Worm (Caenorhabditis elegans) whole organism, L1 larva: ENCODE results near the gene F41E6.7.

ENCODE experiments used
- F16B12.6 ChIP-seq: fragments of 150-350 bp; optimal IDR thresholded peaks from 2 replicates; lab custom pipeline; 2014; ENCODE audit warnings: missing biosample characterization, missing genetic modification characterization
- Y116A8C.19 ChIP-seq: sonication (generic microtip); optimal IDR thresholded peaks from 2 replicates; lab custom pipeline; 2016; ENCODE audit warnings: missing compliant biosample characterization, missing genetic modification characterization, borderline replicate concordance
- ama-1 ChIP-seq: fragments of 150-350 bp; optimal IDR thresholded peaks from 2 replicates; lab custom pipeline; 2014
- blmp-1 ChIP-seq: fragments of 150-350 bp; optimal IDR thresholded peaks from 2 replicates; lab custom pipeline; 2014; ENCODE audit warnings: missing biosample characterization, missing genetic modification characterization
- ceh-82 ChIP-seq, 3 experiments: fragments of 150-350 bp in 1 of 3; sonication (generic microtip) in 2 of 3; optimal IDR thresholded peaks; 2 replicates each; lab custom pipeline; 2014 to 2017; ENCODE audit warnings: missing biosample characterization in 3 of 3, missing genetic modification characterization in 3 of 3
- ces-1 ChIP-seq: fragments of 150-350 bp; optimal IDR thresholded peaks from 2 replicates; lab custom pipeline; 2014; ENCODE audit warnings: missing biosample characterization, missing genetic modification reagents, missing genetic modification characterization
- dsc-1 ChIP-seq: sonication (generic microtip); optimal IDR thresholded peaks from 2 replicates; lab custom pipeline; 2016; ENCODE audit warnings: mild to moderate bottlenecking, missing genetic modification characterization, missing compliant biosample characterization
- efl-1 ChIP-seq, 4 experiments: fragments of 150-350 bp; optimal IDR thresholded peaks in 3 of 4; peaks in 1 of 4; 1 replicate in 1 of 4; 2 replicates in 3 of 4; lab custom pipeline; 2014; ENCODE audit warnings: missing biosample characterization in 2 of 4, missing genetic modification characterization in 2 of 4, missing genetic modification reagents in 2 of 4
- efl-3 ChIP-seq: fragments of 200-800 bp; sonication (Bioruptor generic); optimal IDR thresholded peaks from 2 replicates; lab custom pipeline; 2018; ENCODE audit warnings: mild to moderate bottlenecking, missing genetic modification characterization, missing compliant biosample characterization
- egl-27 ChIP-seq, 2 experiments: fragments of 150-350 bp in 1 of 2; sonication (generic microtip); optimal IDR thresholded peaks; 3 replicates each; lab custom pipeline; 2017 to 2018; ENCODE audit warnings: missing biosample characterization in 2 of 2, missing genetic modification characterization in 2 of 2, missing genetic modification reagents in 2 of 2
- elt-2 ChIP-seq: sonication (generic microtip); optimal IDR thresholded peaks from 2 replicates; lab custom pipeline; 2016; ENCODE audit warnings: missing genetic modification characterization, mild to moderate bottlenecking, inconsistent platforms, missing compliant biosample characterization, missing genetic modification reagents
- fkh-10 ChIP-seq: sonication (generic microtip); optimal IDR thresholded peaks from 2 replicates; lab custom pipeline; 2017; ENCODE audit warnings: missing biosample characterization, missing genetic modification reagents, missing genetic modification characterization
- fkh-8 ChIP-seq: sonication (generic microtip); optimal IDR thresholded peaks from 2 replicates; lab custom pipeline; 2016; ENCODE audit warnings: mild to moderate bottlenecking, missing genetic modification characterization, missing compliant biosample characterization
- hlh-17 ChIP-seq: fragments of 200-800 bp; sonication (Bioruptor generic); optimal IDR thresholded peaks from 2 replicates; lab custom pipeline; 2018; ENCODE audit warnings: missing genetic modification characterization, mild to moderate bottlenecking, missing compliant biosample characterization, moderate library complexity, borderline replicate concordance
- hlh-4 ChIP-seq: sonication (generic microtip); optimal IDR thresholded peaks from 2 replicates; lab custom pipeline; 2016; ENCODE audit warnings: mild to moderate bottlenecking, missing genetic modification characterization, missing compliant biosample characterization
- hpl-2 ChIP-seq: fragments of 150-350 bp; optimal IDR thresholded peaks from 2 replicates; lab custom pipeline; 2014; ENCODE audit warnings: missing biosample characterization, missing genetic modification reagents, missing genetic modification characterization
- irx-1 ChIP-seq: sonication (generic microtip); optimal IDR thresholded peaks from 2 replicates; lab custom pipeline; 2016; ENCODE audit warnings: missing genetic modification characterization, missing compliant biosample characterization
- isw-1 ChIP-seq: fragments of 200-800 bp; sonication (Bioruptor generic); IDR thresholded peaks from 2 replicates; pipeline ENCODE4 v1.3.6; 2022; ENCODE audit warnings: missing genetic modification characterization, missing compliant biosample characterization
- lin-14 ChIP-seq: fragments of 200-800 bp; sonication (Bioruptor generic); optimal IDR thresholded peaks from 2 replicates; lab custom pipeline; 2018; ENCODE audit warnings: mild to moderate bottlenecking, missing genetic modification characterization, moderate library complexity, missing compliant biosample characterization
- lin-39 ChIP-seq: fragments of 150-350 bp; optimal IDR thresholded peaks from 2 replicates; lab custom pipeline; 2014; ENCODE audit warnings: missing biosample characterization, missing genetic modification reagents, missing genetic modification characterization
- lir-3 ChIP-seq: sonication (generic microtip); optimal IDR thresholded peaks from 2 replicates; lab custom pipeline; 2016; ENCODE audit warnings: mild to moderate bottlenecking, missing genetic modification characterization, moderate library complexity, missing compliant biosample characterization; ENCODE audit not compliant: poor library complexity
- lsy-2 ChIP-seq, 2 experiments: fragments of 150-350 bp; optimal IDR thresholded peaks; 2 replicates each; lab custom pipeline; 2014; ENCODE audit warnings: missing biosample characterization in 2 of 2, missing genetic modification characterization in 2 of 2
- mab-9 ChIP-seq: fragments of 200-800 bp; sonication (Bioruptor generic); IDR thresholded peaks from 2 replicates; pipeline ENCODE4 v1.3.6; 2022; ENCODE audit warnings: missing genetic modification reagents, missing genetic modification characterization, missing compliant biosample characterization
- mdl-1 ChIP-seq, 2 experiments: fragments of 150-350 bp; optimal IDR thresholded peaks; 2 replicates each; lab custom pipeline; 2014 to 2017; ENCODE audit warnings: missing biosample characterization in 2 of 2, missing genetic modification characterization in 2 of 2, inconsistent platforms in 1 of 2
- mef-2 ChIP-seq: fragments of 150-350 bp; optimal IDR thresholded peaks from 2 replicates; lab custom pipeline; 2014; ENCODE audit warnings: missing biosample characterization, missing genetic modification characterization
- nhr-11 ChIP-seq: fragments of 150-350 bp; optimal IDR thresholded peaks from 2 replicates; lab custom pipeline; 2014; ENCODE audit warnings: missing biosample characterization, missing genetic modification characterization
- nhr-19 ChIP-seq: fragments of 200-800 bp; sonication (Bioruptor generic); conservative IDR thresholded peaks from 2 replicates; pipeline ENCODE4 v1.3.6; 2022; ENCODE audit warnings: missing genetic modification characterization, missing compliant biosample characterization
- nhr-20 ChIP-seq: sonication (generic microtip); optimal IDR thresholded peaks from 2 replicates; lab custom pipeline; 2016; ENCODE audit warnings: mild to moderate bottlenecking, missing genetic modification characterization, missing compliant biosample characterization
- nhr-47 ChIP-seq: sonication (generic microtip); optimal IDR thresholded peaks from 2 replicates; lab custom pipeline; 2016; ENCODE audit warnings: mild to moderate bottlenecking, missing genetic modification characterization, moderate library complexity, missing compliant biosample characterization
- nhr-71 ChIP-seq: sonication (generic microtip); optimal IDR thresholded peaks from 2 replicates; lab custom pipeline; 2016; ENCODE audit warnings: mild to moderate bottlenecking, missing genetic modification characterization, moderate library complexity, missing compliant biosample characterization
- nhr-84 ChIP-seq: sonication (generic microtip); optimal IDR thresholded peaks from 2 replicates; lab custom pipeline; 2017; ENCODE audit warnings: missing biosample characterization, missing genetic modification characterization
- nhr-90 ChIP-seq: sonication (generic microtip); optimal IDR thresholded peaks from 2 replicates; lab custom pipeline; 2016; ENCODE audit warnings: mild to moderate bottlenecking, missing genetic modification characterization, missing compliant biosample characterization; ENCODE audit not compliant: poor library complexity
- pqm-1 ChIP-seq: sonication (generic microtip); optimal IDR thresholded peaks from 3 replicates; lab custom pipeline; 2017; ENCODE audit warnings: missing biosample characterization, missing genetic modification characterization
- snpc-4 ChIP-seq: fragments of 150-350 bp; optimal IDR thresholded peaks from 2 replicates; lab custom pipeline; 2014; ENCODE audit warnings: missing biosample characterization, missing genetic modification characterization
- snu-23 ChIP-seq: sonication (generic microtip); optimal IDR thresholded peaks from 2 replicates; lab custom pipeline; 2016; ENCODE audit warnings: missing genetic modification characterization, missing compliant biosample characterization
- sup-37 ChIP-seq: fragments of 200-800 bp; sonication (Bioruptor generic); optimal IDR thresholded peaks from 2 replicates; lab custom pipeline; 2018; ENCODE audit warnings: mild to moderate bottlenecking, missing genetic modification characterization, missing compliant biosample characterization
- tbx-2 ChIP-seq: sonication (generic microtip); optimal IDR thresholded peaks from 2 replicates; lab custom pipeline; 2016; ENCODE audit warnings: missing genetic modification characterization, missing compliant biosample characterization
- tlp-1 ChIP-seq: fragments of 150-350 bp; optimal IDR thresholded peaks from 2 replicates; lab custom pipeline; 2014; ENCODE audit warnings: missing biosample characterization, missing genetic modification characterization
- unc-98 ChIP-seq: fragments of 200-800 bp; sonication (Bioruptor generic); IDR thresholded peaks from 2 replicates; pipeline ENCODE4 v1.3.6; 2022; ENCODE audit warnings: missing genetic modification characterization, missing compliant biosample characterization
- vab-15 ChIP-seq: sonication (generic microtip); optimal IDR thresholded peaks from 2 replicates; lab custom pipeline; 2017; ENCODE audit warnings: missing genotype, mild to moderate bottlenecking, missing genetic modification characterization, missing compliant biosample characterization
- xbp-1 ChIP-seq: sonication (generic microtip); optimal IDR thresholded peaks from 2 replicates; lab custom pipeline; 2016; ENCODE audit warnings: missing genetic modification characterization, missing compliant biosample characterization
- ztf-11 ChIP-seq, 2 experiments: sonication (generic microtip); optimal IDR thresholded peaks; 2 replicates each; lab custom pipeline; 2016 to 2017; ENCODE audit warnings: missing genetic modification characterization in 2 of 2, missing biosample characterization in 1 of 2, missing compliant biosample characterization in 1 of 2
- ztf-4 ChIP-seq: fragments of 150-350 bp; optimal IDR thresholded peaks from 2 replicates; lab custom pipeline; 2014; ENCODE audit warnings: missing biosample characterization, missing genetic modification characterization

F41E6.7 gene

DNA sequence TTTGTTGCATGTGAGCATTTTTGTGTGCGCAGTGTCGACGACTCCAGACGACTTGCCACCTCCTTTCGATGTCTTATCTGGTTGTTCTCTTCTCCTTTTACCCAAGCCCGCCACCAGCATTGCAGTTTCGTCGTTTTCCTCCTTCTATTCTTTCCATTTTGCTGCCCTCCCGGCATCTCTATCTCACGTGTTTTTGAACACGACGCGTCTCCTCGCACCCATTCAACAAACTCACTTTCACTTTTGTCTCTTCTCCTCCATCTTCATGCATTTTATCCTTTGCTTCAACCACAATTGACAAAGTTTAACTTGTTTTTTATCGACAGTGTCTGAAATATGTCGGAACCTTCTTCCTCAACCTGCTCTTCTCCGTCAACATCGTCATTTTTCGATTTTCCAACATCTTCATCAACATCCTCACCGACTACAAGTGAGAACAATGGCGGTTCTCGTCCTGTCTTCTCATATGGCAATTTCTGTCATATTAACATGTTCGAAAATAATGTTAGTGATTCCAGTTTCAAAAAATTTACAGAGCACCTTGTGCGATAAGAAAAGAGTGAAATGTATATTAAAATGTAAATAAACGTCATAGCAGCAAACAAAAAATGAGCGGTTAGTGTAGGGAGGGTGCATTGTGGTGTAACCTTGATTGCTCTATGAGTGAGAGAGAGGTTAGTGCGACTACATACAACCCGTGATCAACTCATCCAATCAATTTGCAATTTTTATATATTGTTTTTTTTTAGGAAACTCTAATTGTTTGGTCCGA, 11.7 kb upstream of the F41E6.7 start, which contains the start of gene fip-4 (continued):
- TF ChIP-seq tbx-2 (tag; lab: Kevin White, UChicago) (no peak), xbp-1 (no peak), fkh-10 (GFP tag; lab: Kevin White, UChicago) (no peak), ztf-4 (peak; percentile 22), ama-1 (no peak), tlp-1 (no peak), nhr-20 (peak; percentile 61), unc-98 (GFP tag; lab: Robert Waterston, UW) (no peak), Y116A8C.19 (no peak), vab-15 (tag; lab: Kevin White, UChicago) (no peak), isw-1 (no peak), dsc-1 (tag; lab: Kevin White, UChicago) (no peak)

DNA sequence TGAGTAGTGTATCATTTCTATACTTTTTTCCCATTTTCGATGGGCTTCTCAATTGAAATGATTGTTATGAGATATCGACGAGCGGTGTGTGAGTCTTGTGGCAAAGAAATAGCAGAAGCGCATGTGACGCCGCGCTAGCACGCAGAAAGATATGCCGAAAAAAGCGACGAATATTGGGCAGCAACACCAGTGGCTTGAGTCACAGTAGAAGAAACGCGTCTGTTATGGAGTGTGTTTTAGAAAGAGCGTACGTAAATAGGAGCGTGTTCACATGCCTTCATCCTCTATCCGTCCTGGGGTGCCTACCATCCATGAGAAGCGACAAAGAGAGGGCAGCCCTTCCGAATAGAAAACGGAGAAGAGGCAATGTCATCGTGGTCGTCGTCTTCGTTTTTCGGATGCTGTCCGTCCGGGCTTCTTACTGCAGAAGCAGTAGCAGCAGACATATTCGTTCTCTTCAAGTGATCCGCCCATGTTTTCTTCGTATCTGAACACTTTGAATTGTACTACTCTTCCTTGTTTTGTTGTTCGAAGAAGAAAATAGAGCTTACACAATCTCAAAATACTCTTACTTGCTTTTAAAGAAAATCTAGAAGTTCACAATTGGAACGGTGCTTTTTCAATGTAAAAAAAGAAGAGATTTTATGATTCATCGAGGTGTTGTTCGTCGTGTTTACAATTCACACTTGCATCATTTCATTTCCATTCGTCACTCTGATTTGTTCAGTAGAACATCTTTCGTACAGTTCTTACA, 10.9 kb upstream of the F41E6.7 start:
- no peak for TF ChIP-seq hpl-2
- no peak for TF ChIP-seq elt-2
- peak; percentile 79 for TF ChIP-seq lin-14 (GFP tag; lab: Kevin White, UChicago)
- TF ChIP-seq irx-1 (tag; lab: Kevin White, UChicago) = no peak
- TF ChIP-seq xbp-1 = peak; percentile 7
- peak; percentile 0 for TF ChIP-seq nhr-71
- TF ChIP-seq blmp-1 (tag; lab: Kevin White, UChicago) = peak; percentile 13
- peak in 1 of 2 experiments; percentile 22 for TF ChIP-seq lsy-2 (tag; optimal IDR thresholded peaks at IDR 0.05; lab: Kevin White, UChicago)
- TF ChIP-seq nhr-20 = no peak
- TF ChIP-seq ceh-82 (tag; optimal IDR thresholded peaks at IDR 0.05; lab: Kevin White, UChicago) = peak in 1 of 3 experiments; percentile 21
- TF ChIP-seq nhr-47 (tag; lab: Kevin White, UChicago) = peak; percentile 19
- peak; percentile 42 for TF ChIP-seq fkh-8 (tag; lab: Kevin White, UChicago)
- peak in 1 of 2 experiments; percentile 21 for TF ChIP-seq mdl-1 (tag; optimal IDR thresholded peaks at IDR 0.05; lab: Kevin White, UChicago)
- TF ChIP-seq F16B12.6 (tag; lab: Kevin White, UChicago) = no peak
- TF ChIP-seq, all 84 proteins: peak for 9

DNA sequence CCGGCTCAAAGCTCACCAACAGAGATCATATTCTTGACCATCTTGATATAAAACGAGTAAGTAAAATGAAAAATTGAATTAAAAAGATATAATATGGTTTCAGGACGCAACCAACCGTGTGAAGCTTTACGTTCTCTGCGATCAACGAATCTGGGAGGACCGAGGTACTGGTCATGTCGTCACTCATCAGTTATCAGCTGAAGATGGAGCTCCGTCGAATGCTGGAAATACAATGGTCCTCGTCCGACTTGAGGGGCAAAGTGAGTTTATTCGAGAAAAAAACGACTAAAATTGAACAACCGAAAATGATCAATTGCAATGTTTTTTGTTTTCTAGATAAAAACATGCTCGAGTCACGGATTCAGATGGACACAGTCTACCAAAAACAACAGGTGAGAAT, 9.4 kb upstream of the F41E6.7 start:
- TF ChIP-seq dsc-1 (tag; lab: Kevin White, UChicago) (no peak), efl-1 (optimal IDR thresholded peaks at IDR 0.05; lab: Kevin White, UChicago) (no peak), efl-1 (GFP tag; optimal IDR thresholded peaks at IDR 0.05 in 1 of 2; lab: Kevin White, UChicago) (peak in 1 of 2 experiments; percentile 50)

DNA sequence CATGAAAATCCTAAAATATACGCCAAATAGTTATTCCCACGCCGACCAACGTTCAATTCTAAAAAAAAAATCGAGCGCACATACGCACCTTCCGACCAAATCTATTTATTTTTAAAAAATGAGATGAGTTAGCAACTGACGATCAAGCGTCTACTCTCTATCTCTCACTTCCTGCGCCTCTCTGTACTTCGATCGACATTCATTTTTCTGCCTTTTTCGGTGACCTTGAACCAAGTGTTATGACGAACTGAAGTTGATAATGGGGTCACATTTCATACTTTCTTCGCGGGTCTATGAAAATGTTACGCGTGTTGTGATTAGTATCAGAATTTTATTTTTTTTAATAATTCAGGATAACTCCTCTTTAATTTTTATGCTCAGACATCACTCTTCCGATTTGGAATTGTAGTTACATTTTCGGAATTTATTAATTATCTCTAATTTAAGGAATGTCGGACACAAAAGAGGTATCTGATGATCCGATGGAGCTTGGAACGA, 8.3 kb upstream of the F41E6.7 start, which contains the start of gene smk-1:
smk-1 (plus strand) TSS at position 448 of the 498 bp plus-strand sequence.
- TF ChIP-seq mab-9 (GFP tag; lab: Robert Waterston, UW) = no peak
- no peak for TF ChIP-seq irx-1 (tag; lab: Kevin White, UChicago)
- no peak for TF ChIP-seq sup-37
- TF ChIP-seq snu-23 (GFP tag; lab: Kevin White, UChicago) = peak; percentile 38
- peak; percentile 23 for TF ChIP-seq nhr-90 (tag; lab: Kevin White, UChicago)
- no peak for TF ChIP-seq ces-1 (GFP tag; lab: Kevin White, UChicago)
- no peak for TF ChIP-seq mef-2 (tag; lab: Kevin White, UChicago)
- TF ChIP-seq ama-1 = no peak
- TF ChIP-seq hlh-4 = no peak
- no peak for TF ChIP-seq snpc-4 (tag; lab: Kevin White, UChicago)
- TF ChIP-seq blmp-1 (tag; lab: Kevin White, UChicago) = peak; percentile 85
- no peak for TF ChIP-seq nhr-11 (tag; lab: Kevin White, UChicago)
- TF ChIP-seq hlh-17 (GFP tag; lab: Kevin White, UChicago) = no peak
- TF ChIP-seq hpl-2 = no peak
- peak in 1 of 2 experiments; percentile 11 for TF ChIP-seq mdl-1 (tag; optimal IDR thresholded peaks at IDR 0.05; lab: Kevin White, UChicago)
- TF ChIP-seq pqm-1 (tag; lab: Kevin White, UChicago) = no peak
- no peak for TF ChIP-seq ztf-11 (tag; optimal IDR thresholded peaks at IDR 0.05; lab: Kevin White, UChicago)
- TF ChIP-seq elt-2 = no peak
- TF ChIP-seq fkh-8 (tag; lab: Kevin White, UChicago) = no peak
- TF ChIP-seq efl-3 = no peak
- TF ChIP-seq nhr-84 (tag; lab: Kevin White, UChicago) = no peak
- no peak for TF ChIP-seq ztf-4
- TF ChIP-seq nhr-19 (GFP tag; lab: Robert Waterston, UW) = 0 out of 2 replicates have a peak, but pooled peaks have one; percentile 3
- no peak for TF ChIP-seq egl-27 (tag; optimal IDR thresholded peaks at IDR 0.05; lab: Kevin White, UChicago)
- TF ChIP-seq lin-39 (tag; lab: Kevin White, UChicago) = no peak
- no peak for TF ChIP-seq lir-3 (tag; lab: Kevin White, UChicago)
- TF ChIP-seq xbp-1 = no peak
